Worm (Caenorhabditis elegans): ENCODE measurements around the gene Y69H2.10.

- TF ChIP-seq unc-39 (tag; optimal IDR thresholded peaks at IDR 0.05), result no peak
- TF ChIP-seq nhr-237 (tag; optimal IDR thresholded peaks at IDR 0.05), result no peak
- no peak for TF ChIP-seq lin-11 (tag; optimal IDR thresholded peaks at IDR 0.05)
- no peak for TF ChIP-seq zag-1 (tag; optimal IDR thresholded peaks at IDR 0.05)
- no peak for TF ChIP-seq skn-1 (tag; optimal IDR thresholded peaks at IDR 0.05)
These were observed 61.5 kb downstream of the Y69H2.10 start, which contains the start of the genes asp-18 and scl-19 for ce11 chrV:18731579-18732041.
